Fruit fly (Drosophila melanogaster) whole organism, prepupa: Measurements from ENCODE around the gene eIF4H2.

Experiments used
- Blimp-1 ChIP-seq: fragments of 200-800 bp; sonication (Bioruptor generic); optimal IDR thresholded peaks from 3 replicates; lab custom pipeline; 2017; ENCODE audit warnings: missing biosample characterization, missing genetic modification characterization, mild to moderate bottlenecking, moderate library complexity, missing genetic modification reagents
- CG10631 ChIP-seq: fragments of 200-800 bp; sonication (Bioruptor generic); optimal IDR thresholded peaks from 2 replicates; lab custom pipeline; 2016; ENCODE audit warnings: missing biosample characterization, missing genetic modification characterization
- CG10669 ChIP-seq: fragments of 200-800 bp; sonication (Bioruptor generic); optimal IDR thresholded peaks from 3 replicates; lab custom pipeline; 2018; ENCODE audit warnings: missing biosample characterization, mild to moderate bottlenecking, missing genetic modification characterization, moderate library complexity
- CG15336 ChIP-seq: fragments of 200-800 bp; sonication (Bioruptor generic); IDR thresholded peaks from 2 replicates; pipeline ENCODE4 v1.3.6; 2022; ENCODE audit warnings: missing biosample characterization, missing genetic modification characterization
- CG1621 ChIP-seq: fragments of 200-800 bp; sonication (Bioruptor generic); optimal IDR thresholded peaks from 3 replicates; lab custom pipeline; 2018; ENCODE audit warnings: missing biosample characterization, mild to moderate bottlenecking, missing genetic modification characterization
- CG6792 ChIP-seq: fragments of 200-800 bp; sonication (Bioruptor generic); optimal IDR thresholded peaks from 3 replicates; lab custom pipeline; 2016; ENCODE audit warnings: missing biosample characterization, missing genetic modification characterization
- CG8319 ChIP-seq: fragments of 200-800 bp; sonication (Bioruptor generic); optimal IDR thresholded peaks from 3 replicates; lab custom pipeline; 2016; ENCODE audit warnings: missing biosample characterization, missing genetic modification characterization
- CG8632 ChIP-seq: fragments of 200-800 bp; sonication (Bioruptor generic); optimal IDR thresholded peaks from 3 replicates; lab custom pipeline; 2016; ENCODE audit warnings: missing biosample characterization, missing genetic modification characterization
- Eip93F ChIP-seq: fragments of 200-800 bp; sonication (Bioruptor generic); optimal IDR thresholded peaks from 2 replicates; lab custom pipeline; 2016; ENCODE audit warnings: missing biosample characterization, mild to moderate bottlenecking, missing genetic modification characterization
- Hr39 ChIP-seq: fragments of 200-800 bp; sonication (Bioruptor generic); optimal IDR thresholded peaks from 2 replicates; lab custom pipeline; 2016; ENCODE audit warnings: missing biosample characterization, missing genetic modification characterization
- Lpt ChIP-seq: fragments of 200-800 bp; sonication (Bioruptor generic); optimal IDR thresholded peaks from 3 replicates; lab custom pipeline; 2016; ENCODE audit warnings: missing biosample characterization, missing genetic modification characterization
- OdsH ChIP-seq: fragments of 200-800 bp; sonication (Bioruptor generic); optimal IDR thresholded peaks from 3 replicates; lab custom pipeline; 2016; ENCODE audit warnings: missing biosample characterization, missing genetic modification characterization
- vri ChIP-seq: fragments of 200-800 bp; sonication (Bioruptor generic); optimal IDR thresholded peaks from 3 replicates; lab custom pipeline; 2016; ENCODE audit warnings: missing biosample characterization, mild to moderate bottlenecking, missing genetic modification characterization

- TF ChIP-seq CG10631 (GFP tag; lab: Kevin White, UChicago) (no peak), Eip93F (GFP tag; lab: Kevin White, UChicago) (no peak), CG8632 (GFP tag; lab: Kevin White, UChicago) (no peak), CG15336 (GFP tag; lab: Robert Waterston, UW) (no peak), CG8319 (no peak), CG6792 (no peak), Lpt (no peak), OdsH (GFP tag; lab: Kevin White, UChicago) (no peak), Blimp-1 (GFP tag; lab: Kevin White, UChicago) (no peak), CG1621 (tag; lab: Kevin White, UChicago) (no peak), vri (GFP tag; lab: Kevin White, UChicago) (no peak), Hr39 (GFP tag; lab: Kevin White, UChicago) (no peak), CG10669 (GFP tag; lab: Kevin White, UChicago) (no peak)
These were observed 41.1 kb downstream of the eIF4H2 start for dm6 chr3R:30766922-30767504.
